Worm (Caenorhabditis elegans): ENCODE data around the gene R151.2.

Gene R151.2

DNA sequence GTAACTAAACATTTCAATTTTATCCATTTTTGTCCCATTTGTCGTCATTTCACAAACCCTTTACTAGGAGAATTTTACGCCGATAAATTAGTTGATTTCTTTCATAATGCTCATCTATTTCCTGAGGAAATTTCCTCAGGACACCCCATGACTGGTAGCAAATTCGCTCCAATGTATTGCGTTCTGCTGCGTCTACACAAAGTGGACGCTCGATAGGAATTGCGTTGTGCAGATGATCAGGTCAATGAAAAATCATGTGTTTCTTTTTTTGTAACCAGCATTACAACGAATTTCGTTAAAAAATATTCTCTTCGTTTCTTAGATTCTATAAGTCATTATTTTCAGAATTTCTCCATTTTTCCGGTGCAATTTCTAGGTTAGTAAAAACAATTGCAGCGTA is 27.9 kb upstream of the R151.2 start, which contains the start of gene epg-4 (continued):
- TF ChIP-seq egl-44 (GFP tag; IDR thresholded peaks at IDR 0.05), result no peak
- no peak for TF ChIP-seq aptf-2 (GFP tag; conservative IDR thresholded peaks at IDR 0.05)
- TF ChIP-seq hsf-1 (GFP tag; IDR thresholded peaks at IDR 0.05), result peak; percentile 54; the same call in 1 of the 2 replicates
- no peak for TF ChIP-seq fkh-3 (tag; optimal IDR thresholded peaks at IDR 0.05)
- no peak for TF ChIP-seq zfh-2 (GFP tag; conservative IDR thresholded peaks at IDR 0.05)
- no peak for TF ChIP-seq hmg-20 (GFP tag; IDR thresholded peaks at IDR 0.05)
- TF ChIP-seq attf-5 (GFP tag; optimal IDR thresholded peaks at IDR 0.05), result peak; percentile 89
- no peak for TF ChIP-seq snpc-1.1 (tag; optimal IDR thresholded peaks at IDR 0.05; ENCODE audit: insufficient read depth)
- no peak for TF ChIP-seq let-526 (GFP tag; IDR thresholded peaks at IDR 0.05)
- peak; percentile 14; the same call in 1 of the 2 replicates for TF ChIP-seq madf-8 (GFP tag; conservative IDR thresholded peaks at IDR 0.05)
- TF ChIP-seq F23B12.7 (tag; optimal IDR thresholded peaks at IDR 0.05; ENCODE audit: insufficient read depth), result peak; percentile 13
- peak; percentile 50 for TF ChIP-seq hmg-1.2 (GFP tag; IDR thresholded peaks at IDR 0.05)
- peak; percentile 0 for TF ChIP-seq somi-1 (GFP tag; optimal IDR thresholded peaks at IDR 0.05)
- no peak for TF ChIP-seq ztf-28 (GFP tag; IDR thresholded peaks at IDR 0.05)
- no peak for TF ChIP-seq ceh-58 (GFP tag; IDR thresholded peaks at IDR 0.05)
- TF ChIP-seq nfya-1 (tag; optimal IDR thresholded peaks at IDR 0.05; ENCODE audit: borderline replicate concordance, insufficient read depth), result no peak
- TF ChIP-seq T07F8.4 (tag; optimal IDR thresholded peaks at IDR 0.05), result no peak
- TF ChIP-seq lin-35 (GFP tag; optimal IDR thresholded peaks at IDR 0.05), result peak in 1 of 3 experiments; percentile 28
- TF ChIP-seq cebp-2 (GFP tag; IDR thresholded peaks at IDR 0.05), result no peak
- TF ChIP-seq ets-4 (GFP tag; optimal IDR thresholded peaks at IDR 0.05), result no peak
- TF ChIP-seq rec-8 (tag; optimal IDR thresholded peaks at IDR 0.05), result no peak
- no peak for TF ChIP-seq F57A8.1 (GFP tag; optimal IDR thresholded peaks at IDR 0.05)
- TF ChIP-seq efl-1 (GFP tag; optimal IDR thresholded peaks at IDR 0.05), result peak; percentile 18
- peak; percentile 49 for TF ChIP-seq die-1 (tag; optimal IDR thresholded peaks at IDR 0.05)
- no peak for TF ChIP-seq bed-1 (GFP tag; IDR thresholded peaks at IDR 0.05)
- no peak for TF ChIP-seq nhr-179 (tag; optimal IDR thresholded peaks at IDR 0.05)
- TF ChIP-seq ceh-40 (GFP tag; IDR thresholded peaks at IDR 0.05), result no peak
- no peak for TF ChIP-seq B0261.1 (tag; optimal IDR thresholded peaks at IDR 0.05)
- no peak for TF ChIP-seq ceh-79 (tag; optimal IDR thresholded peaks at IDR 0.05)
- 0 out of 2 replicates have a peak, but pooled peaks have one; percentile 33 for TF ChIP-seq ekl-4 (GFP tag; IDR thresholded peaks at IDR 0.05)
- peak; percentile 81 for TF ChIP-seq madf-3 (GFP tag; IDR thresholded peaks at IDR 0.05)
- TF ChIP-seq D2030.7 (GFP tag; IDR thresholded peaks at IDR 0.05), result peak; percentile 27; the same call in 1 of the 2 replicates
- TF ChIP-seq nhr-120 (GFP tag; IDR thresholded peaks at IDR 0.05), result no peak
- no peak for TF ChIP-seq hlh-26 (GFP tag; conservative IDR thresholded peaks at IDR 0.05)
- TF ChIP-seq repo-1 (tag; optimal IDR thresholded peaks at IDR 0.05), result no peak
- TF ChIP-seq B0019.2 (GFP tag; conservative IDR thresholded peaks at IDR 0.05), result no peak; the same call in 1 of the 2 replicates
- TF ChIP-seq lir-1 (GFP tag; conservative IDR thresholded peaks at IDR 0.05), result no peak
- no peak for TF ChIP-seq F22D6.2 (tag; optimal IDR thresholded peaks at IDR 0.05)
- TF ChIP-seq pbrm-1 (GFP tag; IDR thresholded peaks at IDR 0.05), result peak; percentile 43; the same call in 1 of the 2 replicates
- TF ChIP-seq F57C9.4 (tag; optimal IDR thresholded peaks at IDR 0.05), result no peak
- TF ChIP-seq lsy-27 (tag; optimal IDR thresholded peaks at IDR 0.05; ENCODE audit: borderline replicate concordance, insufficient read depth), result no peak
- TF ChIP-seq ztf-22 (GFP tag; optimal IDR thresholded peaks at IDR 0.05), result no peak
- TF ChIP-seq tbx-9 (tag; optimal IDR thresholded peaks at IDR 0.05; ENCODE audit: borderline replicate concordance), result no peak
- no peak for TF ChIP-seq ccch-3 (GFP tag; optimal IDR thresholded peaks at IDR 0.05)
- TF ChIP-seq zim-3 (tag; optimal IDR thresholded peaks at IDR 0.05), result peak; percentile 30
- TF ChIP-seq chd-7 (tag; optimal IDR thresholded peaks at IDR 0.05), result no peak
- TF ChIP-seq F39B2.1 (GFP tag; IDR thresholded peaks at IDR 0.05), result no peak

All from whole organism, young adult.